Worm (Caenorhabditis elegans) whole organism, L2 larva: ENCODE results near the gene cisd-3.1.

Experiments used
- C34F6.9 ChIP-seq: fragments of 150-350 bp; optimal IDR thresholded peaks from 2 replicates; lab custom pipeline; 2014; ENCODE audit warnings: missing biosample characterization, missing genetic modification characterization
- R02D3.7 ChIP-seq: fragments of 150-350 bp; optimal IDR thresholded peaks from 2 replicates; lab custom pipeline; 2014; ENCODE audit warnings: missing biosample characterization, missing genetic modification characterization
- Y55F3AM.14 ChIP-seq: fragments of 200-800 bp; sonication (Bioruptor generic); optimal IDR thresholded peaks from 2 replicates; lab custom pipeline; 2018; ENCODE audit warnings: mild to moderate bottlenecking, missing genetic modification characterization, missing compliant biosample characterization
- ZK546.5 ChIP-seq: sonication (generic microtip); optimal IDR thresholded peaks from 2 replicates; lab custom pipeline; 2017; ENCODE audit warnings: missing biosample characterization, missing genetic modification characterization
- alr-1 ChIP-seq: fragments of 150-350 bp; optimal IDR thresholded peaks from 2 replicates; lab custom pipeline; 2014; ENCODE audit warnings: missing biosample characterization, missing genetic modification characterization
- aly-2 ChIP-seq: fragments of 150-350 bp; optimal IDR thresholded peaks from 2 replicates; lab custom pipeline; 2014; ENCODE audit warnings: missing biosample characterization, missing genetic modification characterization
- ama-1 ChIP-seq: fragments of 150-350 bp; optimal IDR thresholded peaks from 2 replicates; lab custom pipeline; 2018; ENCODE audit warnings: inconsistent platforms
- blmp-1 ChIP-seq: sonication (generic microtip); optimal IDR thresholded peaks from 2 replicates; lab custom pipeline; 2017; ENCODE audit warnings: missing genetic modification characterization, mild to moderate bottlenecking, missing compliant biosample characterization, antibody characterized with exemption, moderate library complexity; ENCODE audit not compliant: insufficient read depth
- ceh-16 ChIP-seq: fragments of 150-350 bp; optimal IDR thresholded peaks from 2 replicates; lab custom pipeline; 2014; ENCODE audit warnings: missing biosample characterization, missing genetic modification characterization
- ceh-82 ChIP-seq: fragments of 150-350 bp; optimal IDR thresholded peaks from 2 replicates; lab custom pipeline; 2014; ENCODE audit warnings: missing biosample characterization, missing genetic modification characterization
- crh-2 ChIP-seq: sonication (generic microtip); optimal IDR thresholded peaks from 2 replicates; lab custom pipeline; 2017; ENCODE audit warnings: missing biosample characterization, missing genetic modification characterization
- dmd-4 ChIP-seq: sonication (generic microtip); optimal IDR thresholded peaks from 2 replicates; lab custom pipeline; 2017; ENCODE audit warnings: missing biosample characterization, missing genetic modification characterization
- egl-27 ChIP-seq: sonication (generic microtip); optimal IDR thresholded peaks from 3 replicates; lab custom pipeline; 2017; ENCODE audit warnings: missing biosample characterization, missing genetic modification reagents, missing genetic modification characterization
- elt-1 ChIP-seq: fragments of 150-350 bp; optimal IDR thresholded peaks from 2 replicates; lab custom pipeline; 2014; ENCODE audit warnings: missing biosample characterization, missing genetic modification characterization
- elt-3 ChIP-seq: sonication (generic microtip); optimal IDR thresholded peaks from 2 replicates; lab custom pipeline; 2017; ENCODE audit warnings: missing biosample characterization, missing genetic modification characterization
- fos-1 ChIP-seq: fragments of 150-350 bp; optimal IDR thresholded peaks from 2 replicates; lab custom pipeline; 2014; ENCODE audit warnings: missing biosample characterization, missing genetic modification characterization
- lin-11 ChIP-seq: fragments of 150-350 bp; sonication (generic microtip); optimal IDR thresholded peaks from 2 replicates; lab custom pipeline; 2014; ENCODE audit warnings: missing biosample characterization, missing genetic modification characterization, inconsistent platforms, mixed read lengths
- lin-13 ChIP-seq: fragments of 150-350 bp; optimal IDR thresholded peaks from 2 replicates; lab custom pipeline; 2014; ENCODE audit warnings: missing biosample characterization, missing genetic modification reagents, missing genetic modification characterization
- lin-39 ChIP-seq: fragments of 150-350 bp; optimal IDR thresholded peaks from 2 replicates; lab custom pipeline; 2014; ENCODE audit warnings: missing biosample characterization, missing genetic modification reagents, missing genetic modification characterization
- lsy-2 ChIP-seq, 2 experiments: fragments of 150-350 bp in 1 of 2; sonication (generic microtip) in 1 of 2; optimal IDR thresholded peaks; 2 replicates each; lab custom pipeline; 2014 to 2017; ENCODE audit warnings: missing biosample characterization in 2 of 2, missing genetic modification characterization in 2 of 2
- mab-5 ChIP-seq: fragments of 150-350 bp; optimal IDR thresholded peaks from 2 replicates; lab custom pipeline; 2014; ENCODE audit warnings: missing biosample characterization, missing genetic modification characterization
- mbf-1 ChIP-seq: sonication (generic microtip); optimal IDR thresholded peaks from 2 replicates; lab custom pipeline; 2017; ENCODE audit warnings: missing biosample characterization, missing genetic modification characterization
- mdl-1 ChIP-seq, 2 experiments: fragments of 150-350 bp in 1 of 2; sonication (generic microtip) in 1 of 2; optimal IDR thresholded peaks; 2 replicates each; lab custom pipeline; 2017; ENCODE audit warnings: missing biosample characterization in 2 of 2, missing genetic modification characterization in 2 of 2
- nhr-10 ChIP-seq: sonication (generic microtip); optimal IDR thresholded peaks from 2 replicates; lab custom pipeline; 2017; ENCODE audit warnings: missing biosample characterization, missing genetic modification characterization
- nhr-11 ChIP-seq: fragments of 150-350 bp; optimal IDR thresholded peaks from 2 replicates; lab custom pipeline; 2014; ENCODE audit warnings: missing biosample characterization, missing genetic modification characterization
- nhr-12 ChIP-seq: fragments of 150-350 bp; optimal IDR thresholded peaks from 2 replicates; lab custom pipeline; 2014; ENCODE audit warnings: missing biosample characterization, missing genetic modification characterization
- nhr-129 ChIP-seq: fragments of 150-350 bp; optimal IDR thresholded peaks from 2 replicates; lab custom pipeline; 2014; ENCODE audit warnings: missing biosample characterization, missing genetic modification characterization
- nhr-25 ChIP-seq: fragments of 150-350 bp; sonication (generic microtip); optimal IDR thresholded peaks from 3 replicates; lab custom pipeline; 2014; ENCODE audit warnings: missing biosample characterization, missing genetic modification characterization
- nhr-6 ChIP-seq: fragments of 150-350 bp; optimal IDR thresholded peaks from 2 replicates; lab custom pipeline; 2014; ENCODE audit warnings: missing biosample characterization, missing genetic modification characterization
- nhr-77 ChIP-seq: fragments of 150-350 bp; optimal IDR thresholded peaks from 2 replicates; lab custom pipeline; 2014; ENCODE audit warnings: missing biosample characterization, missing genetic modification characterization
- skn-1 ChIP-seq: sonication (generic microtip); optimal IDR thresholded peaks from 2 replicates; lab custom pipeline; 2017; ENCODE audit warnings: missing biosample characterization, missing genetic modification characterization
- sma-3 ChIP-seq: sonication (generic microtip); optimal IDR thresholded peaks from 2 replicates; lab custom pipeline; 2016; ENCODE audit warnings: missing genetic modification reagents, missing genetic modification characterization, missing compliant biosample characterization
- sma-9 ChIP-seq, 2 experiments: fragments of 150-350 bp in 1 of 2; sonication (generic microtip) in 1 of 2; optimal IDR thresholded peaks; 2 replicates each; lab custom pipeline; 2014 to 2016; ENCODE audit warnings: missing genetic modification characterization in 2 of 2, mild to moderate bottlenecking in 1 of 2, missing biosample characterization in 1 of 2, missing compliant biosample characterization in 1 of 2, missing genetic modification reagents in 1 of 2, moderate library complexity in 1 of 2
- unc-39 ChIP-seq: fragments of 150-350 bp; optimal IDR thresholded peaks from 2 replicates; lab custom pipeline; 2014; ENCODE audit warnings: missing biosample characterization, missing genetic modification characterization
- unc-62 ChIP-seq: fragments of 150-350 bp; optimal IDR thresholded peaks from 2 replicates; lab custom pipeline; 2014; ENCODE audit warnings: missing biosample characterization, missing genetic modification reagents, missing genetic modification characterization
- zag-1 ChIP-seq: fragments of 150-350 bp; optimal IDR thresholded peaks from 2 replicates; lab custom pipeline; 2014; ENCODE audit warnings: missing biosample characterization, missing genetic modification characterization
- ztf-1 ChIP-seq: fragments of 200-800 bp; sonication (Bioruptor generic); conservative IDR thresholded peaks from 2 replicates; pipeline ENCODE4 v1.3.6; 2022; ENCODE audit warnings: missing genetic modification characterization, missing compliant biosample characterization
- ztf-11 ChIP-seq: sonication (generic microtip); optimal IDR thresholded peaks from 2 replicates; lab custom pipeline; 2017; ENCODE audit warnings: missing biosample characterization, missing genetic modification characterization
- ztf-4 ChIP-seq: fragments of 150-350 bp; optimal IDR thresholded peaks from 2 replicates; lab custom pipeline; 2014; ENCODE audit warnings: missing biosample characterization, missing genetic modification characterization

cisd-3.1 gene

DNA sequence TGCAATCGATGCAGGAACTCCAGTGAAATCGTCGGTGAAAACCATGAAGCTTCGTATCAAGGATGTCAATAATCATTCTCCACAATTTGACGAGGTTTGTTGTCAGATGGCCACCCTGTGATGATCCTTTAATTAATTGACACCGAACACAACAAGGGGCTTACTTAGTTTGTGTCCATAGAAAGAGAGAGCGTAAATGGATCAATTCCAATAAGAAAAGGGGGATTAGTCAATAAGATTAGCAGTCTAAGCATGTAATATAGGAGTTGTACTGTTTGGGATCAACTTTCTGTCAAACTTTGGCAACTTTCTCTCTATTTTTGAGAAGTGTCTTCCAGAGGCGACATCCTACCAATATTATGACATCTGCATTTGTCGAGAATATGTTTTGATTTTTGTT is 18.6 kb upstream of the cisd-3.1 start:
- TF ChIP-seq ztf-4 (tag; lab: Kevin White, UChicago) (no peak), mbf-1 (tag; lab: Kevin White, UChicago) (no peak)

DNA sequence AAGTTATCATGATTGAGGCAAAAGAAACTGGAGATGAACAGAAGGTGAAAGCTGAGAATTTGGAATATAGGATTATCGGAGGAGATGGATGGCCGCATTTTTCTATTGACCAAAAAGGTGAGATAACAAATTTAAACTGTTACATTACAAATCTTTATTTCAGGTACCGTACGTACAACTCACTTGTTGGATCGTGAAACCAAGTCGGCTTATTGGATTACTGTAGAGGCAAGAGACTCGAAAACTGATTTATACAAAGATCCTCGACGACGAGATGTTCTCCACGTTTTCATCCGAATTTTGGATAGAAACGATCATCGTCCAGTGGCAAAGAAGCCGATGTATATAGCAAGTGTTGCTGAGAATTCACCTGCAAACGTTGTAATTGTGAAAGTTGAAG is 16.7 kb upstream of the cisd-3.1 start:
- no peak for TF ChIP-seq nhr-11 (tag; lab: Kevin White, UChicago)
- no peak for TF ChIP-seq alr-1
- no peak for TF ChIP-seq aly-2
- no peak for TF ChIP-seq zag-1 (tag; lab: Kevin White, UChicago)
- no peak for TF ChIP-seq ceh-82 (tag; lab: Kevin White, UChicago)
- no peak for TF ChIP-seq lin-39 (tag; lab: Kevin White, UChicago)
- TF ChIP-seq unc-39 (tag; lab: Kevin White, UChicago), result no peak
- no peak for TF ChIP-seq R02D3.7 (tag; lab: Kevin White, UChicago)
- TF ChIP-seq mab-5 (tag; lab: Kevin White, UChicago), result no peak
- no peak for TF ChIP-seq nhr-6 (tag; lab: Kevin White, UChicago)
- no peak for TF ChIP-seq Y55F3AM.14
- TF ChIP-seq nhr-12, result no peak
- TF ChIP-seq lsy-2 (tag; optimal IDR thresholded peaks at IDR 0.05; lab: Kevin White, UChicago), result no peak
- TF ChIP-seq nhr-77 (tag; lab: Kevin White, UChicago), result no peak

DNA sequence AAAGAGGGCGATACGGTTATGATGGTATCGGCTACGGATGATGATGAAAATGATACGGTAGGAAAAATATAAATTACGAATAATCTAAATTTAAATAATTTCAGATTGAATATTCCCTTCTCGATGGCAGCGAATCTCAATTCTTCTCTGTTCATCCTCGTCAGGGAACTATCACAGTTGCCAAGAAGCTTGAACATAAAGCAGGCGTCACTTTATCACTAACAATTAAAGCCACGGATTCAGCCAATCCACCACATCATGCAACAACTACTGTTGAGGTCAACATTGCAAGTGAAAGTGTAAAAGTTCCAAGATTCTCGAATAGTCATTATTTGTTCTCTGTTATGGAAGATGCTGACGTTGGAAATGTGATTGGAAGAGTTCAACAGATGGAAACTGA is 11.7 kb upstream of the cisd-3.1 start:
- TF ChIP-seq nhr-10 (tag; lab: Kevin White, UChicago), result no peak
- TF ChIP-seq elt-3 (tag; lab: Kevin White, UChicago), result no peak
- TF ChIP-seq nhr-6 (tag; lab: Kevin White, UChicago), result no peak
- TF ChIP-seq Y55F3AM.14, result no peak
- no peak for TF ChIP-seq mbf-1 (tag; lab: Kevin White, UChicago)
- no peak for TF ChIP-seq nhr-25 (tag; lab: Kevin White, UChicago)

DNA sequence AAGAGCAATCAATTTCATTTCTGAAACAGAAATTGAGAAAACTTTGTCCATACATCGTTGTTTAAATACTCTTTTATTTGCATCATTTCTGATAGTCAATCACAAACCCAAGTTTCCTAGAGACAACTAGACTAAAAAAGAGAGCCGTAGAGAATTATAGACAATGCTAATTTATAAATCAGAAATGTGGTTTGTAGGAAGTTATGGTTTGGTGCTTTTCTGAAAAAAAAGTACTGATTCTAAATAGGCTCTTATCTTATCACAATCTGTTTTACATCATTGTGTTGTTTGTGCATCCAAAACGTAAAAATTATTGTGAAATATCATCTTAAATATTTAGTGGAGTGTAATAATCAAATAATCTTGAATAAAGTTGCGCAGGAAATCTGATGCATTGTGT is 2.1 kb upstream of the cisd-3.1 start, which contains the start of gene ugt-62:
Gene ugt-62, minus strand, starts transcription at position 20 of the 400 bp plus-strand sequence.
- TF ChIP-seq fos-1 (peak; percentile 70), nhr-129 (tag; lab: Kevin White, UChicago) (peak; percentile 38), crh-2 (tag; lab: Kevin White, UChicago) (peak; percentile 58), nhr-77 (tag; lab: Kevin White, UChicago) (no peak), nhr-12 (no peak), unc-62 (GFP tag; lab: Kevin White, UChicago) (no peak), elt-1 (tag; lab: Kevin White, UChicago) (no peak), sma-9 (GFP tag; optimal IDR thresholded peaks at IDR 0.05; lab: Kevin White, UChicago) (peak; percentile 40), sma-9 (tag; optimal IDR thresholded peaks at IDR 0.05; lab: Kevin White, UChicago) (no peak), elt-3 (tag; lab: Kevin White, UChicago) (no peak), Y55F3AM.14 (no peak), ceh-16 (tag; lab: Kevin White, UChicago) (no peak), mbf-1 (tag; lab: Kevin White, UChicago) (no peak)

DNA sequence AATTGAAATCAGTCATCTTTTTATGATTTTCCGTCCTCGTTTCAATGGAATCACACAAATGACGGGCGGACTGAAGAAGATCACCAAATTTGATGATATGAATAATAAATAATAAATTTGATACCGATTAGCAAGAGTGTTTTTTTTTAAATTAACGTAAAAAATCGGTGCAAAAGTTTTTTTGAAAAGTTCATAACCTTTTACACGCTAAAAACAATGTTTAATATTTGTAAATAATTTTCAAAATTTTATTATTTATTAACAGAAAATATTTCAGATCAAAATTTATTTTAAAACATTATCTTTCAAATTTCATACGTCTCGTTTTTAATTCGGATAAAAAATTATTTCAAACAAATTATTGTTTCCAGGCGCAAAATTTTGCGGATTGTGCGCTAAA is 2.3 kb downstream of the cisd-3.1 start, which contains the start of gene M88.3:
Gene M88.3, minus strand, starts transcription at position 101 of the 400 bp plus-strand sequence.
- TF ChIP-seq C34F6.9 (no peak), lin-13 (GFP tag; lab: Kevin White, UChicago) (no peak), lin-11 (no peak), ztf-1 (GFP tag; lab: Robert Waterston, UW) (no peak), sma-9 (GFP tag; optimal IDR thresholded peaks at IDR 0.05; lab: Kevin White, UChicago) (no peak), sma-9 (tag; optimal IDR thresholded peaks at IDR 0.05; lab: Kevin White, UChicago) (no peak), sma-3 (no peak), elt-1 (tag; lab: Kevin White, UChicago) (no peak), ztf-11 (tag; lab: Kevin White, UChicago) (no peak), mdl-1 (tag; optimal IDR thresholded peaks at IDR 0.05; lab: Kevin White, UChicago) (no peak), nhr-10 (tag; lab: Kevin White, UChicago) (no peak)

DNA sequence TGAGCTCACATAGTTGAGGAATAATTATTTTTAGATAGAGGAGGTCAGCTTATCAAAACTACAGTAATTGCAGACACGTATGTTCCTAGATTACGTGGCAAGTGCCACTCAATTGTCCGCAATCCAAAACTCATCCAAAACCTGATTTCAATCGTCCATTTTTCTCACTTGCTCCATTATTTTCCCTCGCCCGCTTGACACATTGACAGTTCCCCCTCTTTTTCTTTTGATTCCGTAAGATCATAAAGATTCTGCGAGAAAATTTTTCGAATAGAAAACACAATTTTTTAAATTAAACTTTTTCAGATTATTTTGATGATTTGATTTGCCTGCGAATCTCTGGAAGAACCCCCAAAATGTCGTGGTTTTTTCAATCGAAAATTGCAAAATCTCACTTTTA is 6.1 kb downstream of the cisd-3.1 start, which contains the start of gene M88.4:
Gene M88.4, plus strand, starts transcription at position 301 of the 400 bp plus-strand sequence.
- TF ChIP-seq crh-2 (tag; lab: Kevin White, UChicago) (no peak), skn-1 (no peak), lin-11 (no peak), ztf-4 (tag; lab: Kevin White, UChicago) (no peak), elt-3 (tag; lab: Kevin White, UChicago) (no peak), mab-5 (tag; lab: Kevin White, UChicago) (no peak), ZK546.5 (tag; lab: Kevin White, UChicago) (no peak), unc-62 (GFP tag; lab: Kevin White, UChicago) (no peak), C34F6.9 (no peak), blmp-1 (tag; lab: Kevin White, UChicago) (no peak), ama-1 (lab: Kevin White, UChicago) (no peak), dmd-4 (tag; lab: Kevin White, UChicago) (no peak), egl-27 (no peak)
